Fruit fly (Drosophila melanogaster) whole organism, pupa: ENCODE data around the gene CG5043.

ENCODE experiments used
- CG13204 ChIP-seq: fragments of 200-800 bp; sonication (Bioruptor generic); optimal IDR thresholded peaks from 2 replicates; lab custom pipeline; 2018; ENCODE audit warnings: missing biosample characterization, mild to moderate bottlenecking, missing genetic modification characterization, moderate library complexity
- CG15710 ChIP-seq: fragments of 200-800 bp; sonication (Bioruptor generic); optimal IDR thresholded peaks from 2 replicates; lab custom pipeline; 2018; ENCODE audit warnings: missing biosample characterization, mild to moderate bottlenecking, missing genetic modification characterization, moderate library complexity
- CG17806 ChIP-seq: fragments of 200-800 bp; sonication (Bioruptor generic); optimal IDR thresholded peaks from 2 replicates; lab custom pipeline; 2018; ENCODE audit warnings: missing biosample characterization, mild to moderate bottlenecking, missing genetic modification characterization, moderate library complexity
- CG32121 ChIP-seq: fragments of 200-800 bp; sonication (Bioruptor generic); IDR thresholded peaks from 2 replicates; pipeline ENCODE4 v1.3.6; 2022; ENCODE audit warnings: missing biosample characterization, missing genetic modification characterization
- CG34367 ChIP-seq: fragments of 200-800 bp; sonication (Bioruptor generic); optimal IDR thresholded peaks from 2 replicates; lab custom pipeline; 2018; ENCODE audit warnings: missing biosample characterization, mild to moderate bottlenecking, missing genetic modification characterization
- CG4496 ChIP-seq: fragments of 200-800 bp; sonication (Bioruptor generic); IDR thresholded peaks from 3 replicates; pipeline ENCODE4 v1.3.6; 2022; ENCODE audit warnings: missing biosample characterization, missing genetic modification characterization
- CG8301 ChIP-seq: fragments of 200-800 bp; sonication (Bioruptor generic); optimal IDR thresholded peaks from 2 replicates; lab custom pipeline; 2018; ENCODE audit warnings: missing biosample characterization, mild to moderate bottlenecking, missing genetic modification characterization
- CG9948 ChIP-seq: fragments of 200-800 bp; sonication (Bioruptor generic); optimal IDR thresholded peaks from 2 replicates; lab custom pipeline; 2018; ENCODE audit warnings: missing biosample characterization, mild to moderate bottlenecking, missing genetic modification characterization, moderate library complexity
- EcR ChIP-seq: fragments of 200-800 bp; sonication (Bioruptor generic); optimal IDR thresholded peaks from 3 replicates; lab custom pipeline; 2019; ENCODE audit warnings: missing biosample characterization, missing genetic modification characterization, mild to moderate bottlenecking, moderate library complexity, missing genetic modification reagents
- Ets98B ChIP-seq: fragments of 200-800 bp; sonication (Bioruptor generic); IDR thresholded peaks from 2 replicates; pipeline ENCODE4 v1.3.6; 2022; ENCODE audit warnings: missing biosample characterization, missing genetic modification characterization
- Snoo ChIP-seq: fragments of 200-800 bp; sonication (Bioruptor generic); optimal IDR thresholded peaks from 3 replicates; lab custom pipeline; 2017; ENCODE audit warnings: missing biosample characterization, mild to moderate bottlenecking, missing genetic modification characterization, inconsistent platforms
- gl ChIP-seq: fragments of 200-800 bp; sonication (Bioruptor generic); optimal IDR thresholded peaks from 2 replicates; lab custom pipeline; 2018; ENCODE audit warnings: missing biosample characterization, mild to moderate bottlenecking, missing genetic modification characterization

DNA sequence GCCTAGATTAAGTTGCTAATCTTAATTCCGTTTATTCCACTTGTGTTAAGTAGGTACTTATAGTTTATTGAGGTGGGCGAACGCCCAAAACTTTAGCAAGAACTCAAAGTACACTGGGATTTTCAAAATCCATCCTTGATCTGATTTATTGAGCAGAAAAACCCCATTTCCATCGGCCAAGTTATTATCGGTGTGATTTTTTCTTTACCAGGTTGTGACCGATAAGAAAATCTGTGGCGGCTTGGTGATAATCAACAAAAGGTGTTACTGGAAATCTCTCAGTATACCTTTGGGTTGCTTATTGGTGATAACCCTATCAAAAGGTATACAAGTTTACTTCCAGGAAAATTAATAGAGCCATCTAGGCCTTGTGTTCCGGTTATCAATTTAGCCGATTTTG, 13.2 kb upstream of the CG5043 start:
- TF ChIP-seq EcR (GFP tag; lab: Kevin White, UChicago) (no peak), Ets98B (GFP tag; lab: Robert Waterston, UW) (no peak), CG17806 (tag; lab: Kevin White, UChicago) (no peak), CG15710 (tag; lab: Kevin White, UChicago) (no peak), Snoo (tag; lab: Kevin White, UChicago) (no peak), CG34367 (tag; lab: Kevin White, UChicago) (no peak), CG32121 (GFP tag; lab: Robert Waterston, UW) (no peak), CG8301 (tag; lab: Kevin White, UChicago) (no peak), CG4496 (GFP tag; lab: Robert Waterston, UW) (no peak), CG9948 (tag; lab: Kevin White, UChicago) (no peak), CG13204 (GFP tag; lab: Kevin White, UChicago) (no peak), gl (no peak)
